Worm (Caenorhabditis elegans) whole organism, mixed stage, embryonic: ENCODE measurements around the gene phat-7.

ENCODE experiments used
- blmp-1 ChIP-seq: fragments of 150-350 bp; optimal IDR thresholded peaks from 2 replicates; lab custom pipeline; 2014; ENCODE audit warnings: missing biosample characterization, missing genetic modification characterization
- nhr-237 ChIP-seq: fragments of 150-350 bp; optimal IDR thresholded peaks from 2 replicates; lab custom pipeline; 2014; ENCODE audit warnings: missing biosample characterization, missing genetic modification characterization

DNA sequence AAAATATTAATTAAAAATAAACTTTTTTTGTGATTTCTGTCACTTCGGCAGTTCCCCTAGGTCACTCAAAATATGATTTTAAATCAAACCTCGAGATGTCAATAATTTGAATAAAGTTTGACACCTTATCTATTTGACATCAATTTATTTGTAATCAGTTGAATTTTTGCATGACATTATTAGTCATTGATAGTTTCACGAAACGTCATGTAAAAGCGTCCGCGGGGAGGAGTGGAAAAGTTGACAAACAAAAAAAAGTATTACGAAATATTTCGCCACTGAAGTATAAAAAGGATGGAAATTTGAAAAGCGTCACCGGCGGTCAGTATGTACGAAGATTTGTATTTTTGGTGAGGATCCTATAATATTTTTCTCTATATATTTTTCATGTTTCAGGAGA lies 21.4 kb upstream of the phat-7 start, which contains the start of gene K09D9.1:
- TF ChIP-seq blmp-1 (tag; lab: Kevin White, UChicago) (no peak), nhr-237 (tag; lab: Kevin White, UChicago) (no peak)
